Worm (Caenorhabditis elegans) whole organism, mixed stage, embryonic: ENCODE data around the gene T19C9.8.

ENCODE experiments used
- blmp-1 ChIP-seq: fragments of 150-350 bp; optimal IDR thresholded peaks from 2 replicates; lab custom pipeline; 2014; ENCODE audit warnings: missing biosample characterization, missing genetic modification characterization
- ces-1 ChIP-seq: fragments of 150-350 bp; optimal IDR thresholded peaks from 2 replicates; lab custom pipeline; 2014; ENCODE audit warnings: missing biosample characterization, missing genetic modification reagents, missing genetic modification characterization
- lin-13 ChIP-seq: fragments of 150-350 bp; optimal IDR thresholded peaks from 2 replicates; lab custom pipeline; 2014; ENCODE audit warnings: missing biosample characterization, missing genetic modification characterization
- mab-5 ChIP-seq: fragments of 150-350 bp; optimal IDR thresholded peaks from 2 replicates; lab custom pipeline; 2014; ENCODE audit warnings: missing biosample characterization, missing genetic modification characterization
- nhr-12 ChIP-seq: fragments of 150-350 bp; optimal IDR thresholded peaks from 2 replicates; lab custom pipeline; 2014; ENCODE audit warnings: missing biosample characterization, missing genetic modification characterization
- nhr-28 ChIP-seq: fragments of 150-350 bp; optimal IDR thresholded peaks from 2 replicates; lab custom pipeline; 2014; ENCODE audit warnings: missing biosample characterization, missing genetic modification characterization
- nhr-76 ChIP-seq: sonication (generic microtip); optimal IDR thresholded peaks from 2 replicates; lab custom pipeline; 2017; ENCODE audit warnings: missing biosample characterization, missing genetic modification characterization
- pha-4 ChIP-seq: fragments of 150-350 bp; optimal IDR thresholded peaks from 2 replicates; lab custom pipeline; 2018; ENCODE audit warnings: missing biosample characterization, missing genetic modification reagents, missing genetic modification characterization
- unc-39 ChIP-seq: fragments of 150-350 bp; optimal IDR thresholded peaks from 2 replicates; lab custom pipeline; 2014; ENCODE audit warnings: missing biosample characterization, missing genetic modification characterization
- unc-62 ChIP-seq: fragments of 150-350 bp; optimal IDR thresholded peaks from 2 replicates; lab custom pipeline; 2014; ENCODE audit warnings: missing biosample characterization, missing genetic modification reagents, missing genetic modification characterization

ce11 chrV:17232403-17232802 is 6.5 kb upstream of the T19C9.8 start:
- TF ChIP-seq lin-13 (tag; lab: Kevin White, UChicago) = no peak
- TF ChIP-seq unc-39 = no peak
- no peak for TF ChIP-seq nhr-76
- TF ChIP-seq nhr-28 (tag; lab: Kevin White, UChicago) = no peak
- TF ChIP-seq unc-62 (GFP tag; lab: Kevin White, UChicago) = no peak
- TF ChIP-seq nhr-12 (tag; lab: Kevin White, UChicago) = no peak
- TF ChIP-seq ces-1 (GFP tag; lab: Kevin White, UChicago) = no peak
- TF ChIP-seq blmp-1 = no peak
- no peak for TF ChIP-seq pha-4 (tag; lab: Kevin White, UChicago)
- TF ChIP-seq mab-5 = no peak
